Worm (Caenorhabditis elegans): Measurements from ENCODE around the gene acs-1.

- TF ChIP-seq him-1 (tag; optimal IDR thresholded peaks at IDR 0.05) (no peak), W03F9.2 (tag; optimal IDR thresholded peaks at IDR 0.05) (no peak), dao-5 (tag; optimal IDR thresholded peaks at IDR 0.05) (no peak)
Observed at ce11 chrV:6485109-6485508, 39.7 kb upstream of the acs-1 start.

Data from whole organism, L4/young adult.